Worm (Caenorhabditis elegans) whole organism, early embryonic: Measurements from ENCODE around the gene nhr-67.

ENCODE experiments used
- F13C5.2 ChIP-seq: sonication (generic microtip); optimal IDR thresholded peaks from 2 replicates; lab custom pipeline; 2017; ENCODE audit warnings: mild to moderate bottlenecking, missing genetic modification characterization, inconsistent platforms, missing compliant biosample characterization
- ama-1 ChIP-seq: fragments of 150-350 bp; optimal IDR thresholded peaks from 2 replicates; lab custom pipeline; 2014
- flt-1 ChIP-seq: fragments of 200-800 bp; sonication (Bioruptor generic); IDR thresholded peaks from 2 replicates; pipeline ENCODE4 v1.3.6; 2022; ENCODE audit warnings: missing genetic modification characterization, missing compliant biosample characterization
- scrt-1 ChIP-seq: fragments of 200-800 bp; sonication (Bioruptor generic); IDR thresholded peaks from 2 replicates; pipeline ENCODE4 v1.3.6; 2022; ENCODE audit warnings: missing genetic modification characterization, missing compliant biosample characterization

ce11 chrIV:11180077-11180476, 10.5 kb downstream of the nhr-67 start:
- no peak for TF ChIP-seq flt-1 (GFP tag; lab: Robert Waterston, UW)
- TF ChIP-seq ama-1 (lab: Kevin White, UChicago), result no peak
- TF ChIP-seq F13C5.2 (tag; lab: Kevin White, UChicago), result no peak
- TF ChIP-seq scrt-1 (GFP tag; lab: Robert Waterston, UW), result no peak
